Worm (Caenorhabditis elegans) whole organism, late embryonic: ENCODE results near the gene hda-4.

Experiments used
- ceh-45 ChIP-seq: fragments of 200-800 bp; sonication (Bioruptor generic); IDR thresholded peaks from 2 replicates; pipeline ENCODE4 v1.3.6; 2022; ENCODE audit warnings: missing genetic modification reagents, missing genetic modification characterization, missing compliant biosample characterization
- dmd-4 ChIP-seq: sonication (generic microtip); optimal IDR thresholded peaks from 2 replicates; lab custom pipeline; 2016; ENCODE audit warnings: borderline replicate concordance, missing genetic modification characterization, missing compliant biosample characterization
- hlh-30 ChIP-seq: sonication (generic microtip); optimal IDR thresholded peaks from 2 replicates; lab custom pipeline; 2017; ENCODE audit warnings: antibody characterized with exemption, missing genetic modification characterization, missing compliant biosample characterization; ENCODE audit not compliant: insufficient read depth
- nhr-11 ChIP-seq: fragments of 150-350 bp; optimal IDR thresholded peaks from 2 replicates; lab custom pipeline; 2014; ENCODE audit warnings: missing biosample characterization, missing genetic modification characterization
- pha-2 ChIP-seq: sonication (generic microtip); optimal IDR thresholded peaks from 2 replicates; lab custom pipeline; 2017; ENCODE audit warnings: mild to moderate bottlenecking, missing genetic modification characterization, missing compliant biosample characterization
- unc-42 ChIP-seq: sonication (generic microtip); optimal IDR thresholded peaks from 2 replicates; lab custom pipeline; 2016; ENCODE audit warnings: missing genotype, missing genetic modification characterization, missing compliant biosample characterization
- zip-5 ChIP-seq: sonication (generic microtip); optimal IDR thresholded peaks from 2 replicates; lab custom pipeline; 2016; ENCODE audit warnings: missing genetic modification characterization, missing compliant biosample characterization

- TF ChIP-seq hlh-30 (tag; lab: Kevin White, UChicago) (no peak), pha-2 (tag; lab: Kevin White, UChicago) (no peak), dmd-4 (tag; lab: Kevin White, UChicago) (no peak), ceh-45 (GFP tag; lab: Robert Waterston, UW) (no peak), zip-5 (no peak), unc-42 (tag; lab: Kevin White, UChicago) (no peak), nhr-11 (no peak)
These were observed 27.1 kb upstream of the hda-4 start, which contains the start of gene F22H10.1 for ce11 chrX:16702232-16702631.
